Worm (Caenorhabditis elegans) whole organism, mixed stage, embryonic: ENCODE data around the gene srv-32.

Experiments
- blmp-1 ChIP-seq: fragments of 150-350 bp; optimal IDR thresholded peaks from 2 replicates; lab custom pipeline; 2014; ENCODE audit warnings: missing biosample characterization, missing genetic modification characterization
- ceh-43 ChIP-seq: fragments of 200-800 bp; sonication (Bioruptor generic); optimal IDR thresholded peaks from 2 replicates; lab custom pipeline; 2018; ENCODE audit warnings: mild to moderate bottlenecking, missing genetic modification characterization, moderate library complexity, missing compliant biosample characterization
- ces-1 ChIP-seq: fragments of 150-350 bp; optimal IDR thresholded peaks from 2 replicates; lab custom pipeline; 2014; ENCODE audit warnings: missing biosample characterization, missing genetic modification reagents, missing genetic modification characterization
- elt-1 ChIP-seq: sonication (generic microtip); optimal IDR thresholded peaks from 2 replicates; lab custom pipeline; 2017; ENCODE audit warnings: missing genetic modification characterization, mild to moderate bottlenecking, missing compliant biosample characterization, antibody characterized with exemption, moderate library complexity, borderline replicate concordance; ENCODE audit not compliant: insufficient read depth
- mab-5 ChIP-seq: fragments of 150-350 bp; optimal IDR thresholded peaks from 2 replicates; lab custom pipeline; 2014; ENCODE audit warnings: missing biosample characterization, missing genetic modification characterization
- mls-2 ChIP-seq: sonication (generic microtip); optimal IDR thresholded peaks from 2 replicates; lab custom pipeline; 2016; ENCODE audit warnings: mild to moderate bottlenecking, missing genetic modification characterization, moderate library complexity, missing compliant biosample characterization
- nhr-28 ChIP-seq: fragments of 150-350 bp; optimal IDR thresholded peaks from 2 replicates; lab custom pipeline; 2014; ENCODE audit warnings: missing biosample characterization, missing genetic modification characterization
- snpc-4 ChIP-seq: fragments of 150-350 bp; optimal IDR thresholded peaks from 2 replicates; lab custom pipeline; 2014; ENCODE audit warnings: missing biosample characterization, missing genetic modification characterization
- tbx-8 ChIP-seq: fragments of 200-800 bp; sonication (Bioruptor generic); optimal IDR thresholded peaks from 2 replicates; lab custom pipeline; 2018; ENCODE audit warnings: mild to moderate bottlenecking, missing genetic modification characterization, moderate library complexity, missing compliant biosample characterization
- unc-39 ChIP-seq: fragments of 150-350 bp; optimal IDR thresholded peaks from 2 replicates; lab custom pipeline; 2014; ENCODE audit warnings: missing biosample characterization, missing genetic modification characterization
- unc-62 ChIP-seq: fragments of 150-350 bp; optimal IDR thresholded peaks from 2 replicates; lab custom pipeline; 2014; ENCODE audit warnings: missing biosample characterization, missing genetic modification reagents, missing genetic modification characterization
- zip-8 ChIP-seq: fragments of 150-350 bp; optimal IDR thresholded peaks from 2 replicates; lab custom pipeline; 2014; ENCODE audit warnings: missing biosample characterization, missing genetic modification characterization
- ztf-11 ChIP-seq: fragments of 150-350 bp; optimal IDR thresholded peaks from 2 replicates; lab custom pipeline; 2014; ENCODE audit warnings: missing biosample characterization, missing genetic modification characterization

- TF ChIP-seq unc-62 (GFP tag; lab: Kevin White, UChicago): no peak
- TF ChIP-seq mls-2 (tag; lab: Kevin White, UChicago): no peak
- no peak for TF ChIP-seq snpc-4 (tag; lab: Kevin White, UChicago)
- TF ChIP-seq tbx-8 (GFP tag; lab: Kevin White, UChicago): no peak
- no peak for TF ChIP-seq blmp-1 (tag; lab: Kevin White, UChicago)
- no peak for TF ChIP-seq ces-1
- no peak for TF ChIP-seq ceh-43 (GFP tag; lab: Kevin White, UChicago)
- no peak for TF ChIP-seq unc-39
- TF ChIP-seq zip-8: no peak
- no peak for TF ChIP-seq mab-5
- no peak for TF ChIP-seq nhr-28 (tag; lab: Kevin White, UChicago)
- no peak for TF ChIP-seq elt-1 (tag; lab: Kevin White, UChicago)
- TF ChIP-seq ztf-11 (tag; lab: Kevin White, UChicago): no peak
Observed at ce11 chrIV:6299523-6299922, 17.5 kb upstream of the srv-32 start.
